Worm (Caenorhabditis elegans): Measurements from ENCODE around the gene gex-5.
"Not testable (repeated sequence)": the region's sequence is repeated elsewhere in the genome, so short reads cannot be mapped to it uniquely, and the experiment has no call there.

gex-5 gene

ce11 chrIII:4781937-4782576 is at the start of gene gex-5, which contains the start of gene C38D4.10:
Gene gex-5, minus strand, starts transcription at chrIII:4781987.
Gene C38D4.10, plus strand, starts transcription at chrIII:4782526.
- TF ChIP-seq W03F9.2, dao-5, him-1 (tag; optimal IDR thresholded peaks at IDR 0.05): not testable (repeated sequence)

- TF ChIP-seq him-1 (tag; optimal IDR thresholded peaks at IDR 0.05): no peak
- no peak for TF ChIP-seq W03F9.2 (tag; optimal IDR thresholded peaks at IDR 0.05)
- no peak for TF ChIP-seq dao-5 (tag; optimal IDR thresholded peaks at IDR 0.05)
Observed at ce11 chrIII:4830207-4830606, 48.4 kb upstream of the gex-5 start, which contains the start of gene nspd-9. Gene nspd-9, minus strand, starts transcription at chrIII:4830307.

- TF ChIP-seq him-1 (tag; optimal IDR thresholded peaks at IDR 0.05) (no peak), W03F9.2 (tag; optimal IDR thresholded peaks at IDR 0.05) (no peak), dao-5 (tag; optimal IDR thresholded peaks at IDR 0.05) (no peak)
Observed at ce11 chrIII:4829440-4829839, 47.7 kb upstream of the gex-5 start, which contains the start of gene F26A1.9. Gene F26A1.9, minus strand, starts transcription at chrIII:4829540.

- no peak for TF ChIP-seq him-1 (tag; optimal IDR thresholded peaks at IDR 0.05)
- no peak for TF ChIP-seq dao-5 (tag; optimal IDR thresholded peaks at IDR 0.05)
- no peak for TF ChIP-seq W03F9.2 (tag; optimal IDR thresholded peaks at IDR 0.05)
Observed at ce11 chrIII:4826606-4827005, 44.8 kb upstream of the gex-5 start, which contains the start of gene F26A1.3. Gene F26A1.3, plus strand, starts transcription at chrIII:4826906.

- TF ChIP-seq dao-5 (tag; optimal IDR thresholded peaks at IDR 0.05) (no peak), W03F9.2 (tag; optimal IDR thresholded peaks at IDR 0.05) (no peak), him-1 (tag; optimal IDR thresholded peaks at IDR 0.05) (no peak)
Observed at ce11 chrIII:4822140-4822539, 40.4 kb upstream of the gex-5 start, which contains the start of gene F26A1.8. Gene F26A1.8, minus strand, starts transcription at chrIII:4822240.

ce11 chrIII:4819843-4820242 is 38.1 kb upstream of the gex-5 start, which contains the start of gene F26A1.7:
Gene F26A1.7, minus strand, starts transcription at chrIII:4819943.
- TF ChIP-seq him-1 (tag; optimal IDR thresholded peaks at IDR 0.05) (no peak), W03F9.2 (tag; optimal IDR thresholded peaks at IDR 0.05) (no peak), dao-5 (tag; optimal IDR thresholded peaks at IDR 0.05) (no peak)

ce11 chrIII:4817240-4817639 is 35.5 kb upstream of the gex-5 start, which contains the start of gene F26A1.4:
Gene F26A1.4, plus strand, starts transcription at chrIII:4817540.
- TF ChIP-seq him-1 (tag; optimal IDR thresholded peaks at IDR 0.05): no peak
- TF ChIP-seq W03F9.2 (tag; optimal IDR thresholded peaks at IDR 0.05): no peak
- TF ChIP-seq dao-5 (tag; optimal IDR thresholded peaks at IDR 0.05): no peak

- TF ChIP-seq W03F9.2 (tag; optimal IDR thresholded peaks at IDR 0.05) (no peak), dao-5 (tag; optimal IDR thresholded peaks at IDR 0.05) (no peak), him-1 (tag; optimal IDR thresholded peaks at IDR 0.05) (no peak)
Observed at ce11 chrIII:4814730-4815129, 32.9 kb upstream of the gex-5 start, which contains the start of gene arl-6. Gene arl-6, minus strand, starts transcription at chrIII:4814830.

- TF ChIP-seq him-1 (tag; optimal IDR thresholded peaks at IDR 0.05): no peak
- TF ChIP-seq dao-5 (tag; optimal IDR thresholded peaks at IDR 0.05): no peak
- no peak for TF ChIP-seq W03F9.2 (tag; optimal IDR thresholded peaks at IDR 0.05)
Observed at ce11 chrIII:4811195-4811594, 29.4 kb upstream of the gex-5 start, which contains the start of gene C38D4.7. Gene C38D4.7, minus strand, starts transcription at chrIII:4811295.

ce11 chrIII:4809526-4810153 is 27.9 kb upstream of the gex-5 start, which contains the start of gene pal-1:
Gene pal-1, minus strand, starts transcription at chrIII:4809576.
- no peak for TF ChIP-seq dao-5 (tag; optimal IDR thresholded peaks at IDR 0.05)
- TF ChIP-seq him-1 (tag; optimal IDR thresholded peaks at IDR 0.05): no peak
- no peak for TF ChIP-seq W03F9.2 (tag; optimal IDR thresholded peaks at IDR 0.05)

- TF ChIP-seq him-1 (tag; optimal IDR thresholded peaks at IDR 0.05) (no peak), W03F9.2 (tag; optimal IDR thresholded peaks at IDR 0.05) (no peak), dao-5 (tag; optimal IDR thresholded peaks at IDR 0.05) (no peak)
Observed at ce11 chrIII:4808089-4808488, 26.3 kb upstream of the gex-5 start.

- TF ChIP-seq him-1 (tag; optimal IDR thresholded peaks at IDR 0.05) (no peak), W03F9.2 (tag; optimal IDR thresholded peaks at IDR 0.05) (no peak), dao-5 (tag; optimal IDR thresholded peaks at IDR 0.05) (no peak)
Observed at ce11 chrIII:4806345-4806744, 24.6 kb upstream of the gex-5 start.

ce11 chrIII:4802707-4803106 is 20.9 kb upstream of the gex-5 start, which contains the start of gene metl-5:
Gene metl-5, plus strand, starts transcription at chrIII:4803007.
- TF ChIP-seq dao-5 (tag; optimal IDR thresholded peaks at IDR 0.05): no peak

- TF ChIP-seq him-1 (tag; optimal IDR thresholded peaks at IDR 0.05) (no peak), W03F9.2 (tag; optimal IDR thresholded peaks at IDR 0.05) (no peak), dao-5 (tag; optimal IDR thresholded peaks at IDR 0.05) (no peak)
Observed at ce11 chrIII:4796536-4796935, 14.7 kb upstream of the gex-5 start, which contains the start of gene tag-325. Gene tag-325, plus strand, starts transcription at chrIII:4796836.

All from whole organism, L4/young adult.